Fruit fly (Drosophila melanogaster) whole organism, embryonic: ENCODE results near the gene moody.
A peak's percentile ranks its signal among the peaks of the same experiment; 100 is the strongest.

Source experiments
- Atf-2 ChIP-seq: fragments of 200-800 bp; sonication (Bioruptor generic); optimal IDR thresholded peaks from 2 replicates; lab custom pipeline; 2016; ENCODE audit warnings: missing biosample characterization, missing genetic modification characterization
- Bteb2 ChIP-seq: fragments of 200-800 bp; sonication (Bioruptor generic); optimal IDR thresholded peaks from 2 replicates; lab custom pipeline; 2016; ENCODE audit warnings: missing biosample characterization, missing genetic modification characterization
- CG10274 ChIP-seq: fragments of 200-800 bp; sonication (Bioruptor generic); optimal IDR thresholded peaks from 3 replicates; lab custom pipeline; 2017; ENCODE audit warnings: missing biosample characterization, mild to moderate bottlenecking, missing genetic modification characterization
- CG12942 ChIP-seq: fragments of 200-800 bp; sonication (Bioruptor generic); optimal IDR thresholded peaks from 3 replicates; lab custom pipeline; 2016; ENCODE audit warnings: missing biosample characterization, missing genetic modification characterization
- CG15011 ChIP-seq: fragments of 200-800 bp; sonication (Bioruptor generic); optimal IDR thresholded peaks from 3 replicates; lab custom pipeline; 2018; ENCODE audit warnings: missing biosample characterization, mild to moderate bottlenecking, missing genetic modification characterization
- CG17385 ChIP-seq: fragments of 200-800 bp; sonication (Bioruptor generic); optimal IDR thresholded peaks from 3 replicates; lab custom pipeline; 2018; ENCODE audit warnings: missing biosample characterization, mild to moderate bottlenecking, missing genetic modification characterization
- CG18011 ChIP-seq: fragments of 200-800 bp; sonication (Bioruptor generic); optimal IDR thresholded peaks from 2 replicates; lab custom pipeline; 2017; ENCODE audit warnings: missing biosample characterization, missing genetic modification characterization, mild to moderate bottlenecking, moderate library complexity, missing genotype
- CG5180 ChIP-seq: fragments of 200-800 bp; sonication (Bioruptor generic); optimal IDR thresholded peaks from 3 replicates; lab custom pipeline; 2017; ENCODE audit warnings: missing biosample characterization, missing genetic modification characterization, mild to moderate bottlenecking, moderate library complexity, missing genetic modification reagents
- CG7556 ChIP-seq: fragments of 200-800 bp; sonication (Bioruptor generic); optimal IDR thresholded peaks from 2 replicates; lab custom pipeline; 2017; ENCODE audit warnings: missing biosample characterization, mild to moderate bottlenecking, missing genetic modification characterization
- CG7987 ChIP-seq: fragments of 200-800 bp; sonication (Bioruptor generic); optimal IDR thresholded peaks from 2 replicates; lab custom pipeline; 2018; ENCODE audit warnings: missing biosample characterization, mild to moderate bottlenecking, missing genetic modification characterization, moderate library complexity
- CG8388 ChIP-seq: fragments of 200-800 bp; sonication (Bioruptor generic); optimal IDR thresholded peaks from 2 replicates; lab custom pipeline; 2019; ENCODE audit warnings: missing biosample characterization, mild to moderate bottlenecking, missing genetic modification characterization, moderate library complexity
- CG8924 ChIP-seq: fragments of 200-800 bp; optimal IDR thresholded peaks from 3 replicates; lab custom pipeline; 2019; ENCODE audit warnings: missing biosample characterization, mild to moderate bottlenecking, missing genetic modification characterization, moderate library complexity
- E2f1 ChIP-seq: fragments of 200-800 bp; sonication (Bioruptor generic); IDR thresholded peaks from 2 replicates; pipeline ENCODE4 v1.3.6; 2022; ENCODE audit warnings: missing biosample characterization, missing genetic modification characterization
- Eip74EF ChIP-seq, 2 experiments: fragments of 200-800 bp in 1 of 2; fragments of >200 bp in 1 of 2; sonication (Bioruptor generic) in 1 of 2; optimal IDR thresholded peaks; 2 replicates each; lab custom pipeline; 2017 to 2019; ENCODE audit warnings: missing biosample characterization in 2 of 2, missing genetic modification characterization in 2 of 2, mild to moderate bottlenecking in 1 of 2, moderate library complexity in 1 of 2
- H2.0 ChIP-seq: fragments of 200-800 bp; sonication (Bioruptor generic); IDR thresholded peaks from 2 replicates; pipeline ENCODE4 v1.3.6; 2022; ENCODE audit warnings: missing biosample characterization, missing genetic modification characterization
- Hr39 ChIP-seq: fragments of >200 bp; optimal IDR thresholded peaks from 2 replicates; lab custom pipeline; 2017
- Hr78 ChIP-seq, 2 experiments: fragments of 200-800 bp in 1 of 2; fragments of >200 bp in 1 of 2; sonication (Bioruptor generic) in 1 of 2; optimal IDR thresholded peaks; 2 replicates each; lab custom pipeline; 2017 to 2019; ENCODE audit warnings: missing biosample characterization in 2 of 2, missing genetic modification characterization in 2 of 2, mild to moderate bottlenecking in 1 of 2, moderate library complexity in 1 of 2
- Med ChIP-seq: fragments of 200-800 bp; sonication (Bioruptor generic); peaks from one replicate; lab custom pipeline; 2016; ENCODE audit warnings: missing biosample characterization, missing genetic modification characterization, mild to moderate bottlenecking, inconsistent platforms, moderate library complexity
- Ptx1 ChIP-seq: fragments of 200-800 bp; sonication (Bioruptor generic); IDR thresholded peaks from 2 replicates; pipeline ENCODE4 v1.3.6; 2022; ENCODE audit warnings: missing biosample characterization, missing genetic modification characterization
- Six4 ChIP-seq: fragments of 200-800 bp; sonication (Bioruptor generic); optimal IDR thresholded peaks from 2 replicates; lab custom pipeline; 2016; ENCODE audit warnings: missing biosample characterization, missing genetic modification characterization
- Sox100B ChIP-seq: fragments of 200-800 bp; sonication (Bioruptor generic); optimal IDR thresholded peaks from 3 replicates; lab custom pipeline; 2018; ENCODE audit warnings: missing biosample characterization, mild to moderate bottlenecking, missing genetic modification characterization
- Spps ChIP-seq: fragments of 200-800 bp; sonication (Bioruptor generic); optimal IDR thresholded peaks from 2 replicates; lab custom pipeline; 2018; ENCODE audit warnings: missing biosample characterization, mild to moderate bottlenecking, missing genetic modification characterization
- Xbp1 ChIP-seq: fragments of 200-800 bp; sonication (Bioruptor generic); optimal IDR thresholded peaks from 3 replicates; lab custom pipeline; 2016; ENCODE audit warnings: missing biosample characterization, mild to moderate bottlenecking, missing genetic modification characterization
- bab2 ChIP-seq: fragments of 200-800 bp; sonication (Bioruptor generic); optimal IDR thresholded peaks from 2 replicates; lab custom pipeline; 2016; ENCODE audit warnings: missing biosample characterization, missing genetic modification characterization
- ci ChIP-seq: fragments of 200-800 bp; sonication (Bioruptor generic); IDR thresholded peaks from 3 replicates; pipeline ENCODE4 v1.3.6; 2022; ENCODE audit warnings: missing biosample characterization, missing genetic modification characterization
- dmrt99B ChIP-seq: fragments of 200-800 bp; sonication (Bioruptor generic); optimal IDR thresholded peaks from 2 replicates; lab custom pipeline; 2018; ENCODE audit warnings: missing biosample characterization, mild to moderate bottlenecking, missing genetic modification characterization, moderate library complexity
- dysf ChIP-seq: fragments of 200-800 bp; sonication (Bioruptor generic); IDR thresholded peaks from 3 replicates; pipeline ENCODE4 v1.3.6; 2022; ENCODE audit warnings: missing biosample characterization, missing genetic modification characterization
- ems ChIP-seq: fragments of 200-800 bp; sonication (Bioruptor generic); optimal IDR thresholded peaks from 3 replicates; lab custom pipeline; 2016; ENCODE audit warnings: missing biosample characterization, missing genetic modification characterization
- ftz-f1 ChIP-seq: fragments of 200-800 bp; sonication (Bioruptor generic); optimal IDR thresholded peaks from 2 replicates; lab custom pipeline; 2016; ENCODE audit warnings: missing biosample characterization, missing genetic modification characterization
- jing ChIP-seq: fragments of 200-800 bp; sonication (Bioruptor generic); optimal IDR thresholded peaks from 2 replicates; lab custom pipeline; 2018; ENCODE audit warnings: missing biosample characterization, mild to moderate bottlenecking, missing genetic modification characterization
- oc ChIP-seq: fragments of 200-800 bp; sonication (Bioruptor generic); optimal IDR thresholded peaks from 2 replicates; lab custom pipeline; 2018; ENCODE audit warnings: missing biosample characterization, mild to moderate bottlenecking, missing genetic modification characterization, moderate library complexity
- pros ChIP-seq: fragments of 200-800 bp; sonication (Bioruptor generic); optimal IDR thresholded peaks from 3 replicates; lab custom pipeline; 2019; ENCODE audit warnings: missing biosample characterization, mild to moderate bottlenecking, missing genetic modification characterization, moderate library complexity
- sob ChIP-seq: fragments of 200-800 bp; sonication (Bioruptor generic); IDR thresholded peaks from 2 replicates; pipeline ENCODE4 v1.3.6; 2022; ENCODE audit warnings: missing biosample characterization, missing genetic modification characterization
- sr ChIP-seq: fragments of 200-800 bp; sonication (Bioruptor generic); IDR thresholded peaks from 3 replicates; pipeline ENCODE4 v1.3.6; 2022; ENCODE audit warnings: missing biosample characterization, missing genetic modification characterization
- unpg ChIP-seq: fragments of 200-800 bp; sonication (Bioruptor generic); optimal IDR thresholded peaks from 3 replicates; lab custom pipeline; 2018; ENCODE audit warnings: missing biosample characterization, mild to moderate bottlenecking, missing genetic modification characterization, moderate library complexity
- zfh2 ChIP-seq: fragments of 200-800 bp; sonication (Bioruptor generic); optimal IDR thresholded peaks from 2 replicates; lab custom pipeline; 2016; ENCODE audit warnings: missing biosample characterization, missing genetic modification characterization

moody gene

DNA sequence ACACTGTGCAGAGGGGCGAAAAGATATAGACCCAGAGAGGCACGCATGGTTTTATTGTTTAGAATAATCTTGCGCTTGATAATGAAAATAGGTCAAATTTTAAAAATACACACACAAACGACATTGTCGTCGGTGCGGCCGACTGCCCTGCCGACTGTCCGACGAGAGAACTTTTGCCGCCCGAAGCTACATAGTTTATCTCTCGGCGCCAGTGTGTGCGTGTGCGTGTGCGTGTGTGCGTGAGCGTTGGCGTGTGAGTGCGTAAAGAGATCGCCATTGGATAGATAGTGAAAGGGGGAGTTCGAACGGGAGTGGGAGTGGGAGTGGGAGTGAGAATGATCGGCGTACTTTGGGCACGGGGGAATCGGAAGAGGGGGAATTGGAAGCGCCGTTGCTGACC lies 54.3 kb downstream of the moody start (continued):
- TF ChIP-seq ci (GFP tag; lab: Robert Waterston, UW) (0 out of 3 replicates have a peak, but pooled peaks have one; percentile 31), CG8388 (GFP tag; lab: Kevin White, UChicago) (no peak), dmrt99B (tag; lab: Kevin White, UChicago) (no peak), CG12942 (no peak), oc (no peak), Six4 (GFP tag; lab: Kevin White, UChicago) (no peak), bab2 (GFP tag; lab: Kevin White, UChicago) (no peak), Hr39 (lab: Kevin White, UChicago) (peak; percentile 92), Med (peak; percentile 73), CG7556 (GFP tag; lab: Kevin White, UChicago) (no peak), CG18011 (GFP tag; lab: Kevin White, UChicago) (no peak), unpg (GFP tag; lab: Kevin White, UChicago) (no peak), ftz-f1 (peak; percentile 29), CG5180 (GFP tag; lab: Kevin White, UChicago) (no peak), CG17385 (GFP tag; lab: Kevin White, UChicago) (no peak), Eip74EF (GFP tag; optimal IDR thresholded peaks at IDR 0.05; lab: Kevin White, UChicago) (no peak), H2.0 (GFP tag; lab: Robert Waterston, UW) (no peak; the same call in 1 of the 2 replicates), sob (GFP tag; lab: Robert Waterston, UW) (no peak), Xbp1 (GFP tag; lab: Kevin White, UChicago) (no peak), ems (no peak), Atf-2 (no peak), CG10274 (GFP tag; lab: Kevin White, UChicago) (no peak), dysf (GFP tag; lab: Robert Waterston, UW) (no peak), Bteb2 (GFP tag; lab: Kevin White, UChicago) (no peak), CG8924 (tag; lab: Kevin White, UChicago) (no peak), zfh2 (no peak), Sox100B (GFP tag; lab: Kevin White, UChicago) (no peak), CG15011 (GFP tag; lab: Kevin White, UChicago) (no peak), sr (GFP tag; lab: Robert Waterston, UW) (0 out of 3 replicates have a peak, but pooled peaks have one; percentile 23), CG7987 (GFP tag; lab: Kevin White, UChicago) (no peak), E2f1 (no peak), pros (GFP tag; lab: Kevin White, UChicago) (peak; percentile 29), Spps (no peak), Ptx1 (no peak), Hr78 (GFP tag; optimal IDR thresholded peaks at IDR 0.05; lab: Kevin White, UChicago) (peak in 1 of 2 experiments; percentile 38), jing (GFP tag; lab: Kevin White, UChicago) (no peak)
